Fruit fly (Drosophila melanogaster) whole organism, embryonic: ENCODE measurements around the gene CG10341.

ENCODE experiments used
- Adf1 ChIP-seq: fragments of 200-800 bp; sonication (Bioruptor generic); IDR thresholded peaks from 2 replicates; pipeline ENCODE4 v1.3.6; 2022; ENCODE audit warnings: missing biosample characterization, missing genetic modification characterization
- B-H1 ChIP-seq: fragments of 200-800 bp; sonication (Bioruptor generic); IDR thresholded peaks from 3 replicates; pipeline ENCODE4 v1.3.6; 2022; ENCODE audit warnings: missing biosample characterization, missing genetic modification characterization
- Bdp1 ChIP-seq: fragments of 200-800 bp; sonication (Bioruptor generic); optimal IDR thresholded peaks from 3 replicates; lab custom pipeline; 2016; ENCODE audit warnings: missing biosample characterization, missing genetic modification characterization
- BtbVII ChIP-seq: fragments of 200-800 bp; sonication (Bioruptor generic); optimal IDR thresholded peaks from 3 replicates; lab custom pipeline; 2017; ENCODE audit warnings: missing biosample characterization, mild to moderate bottlenecking, missing genetic modification characterization
- CG10543 ChIP-seq: fragments of 200-800 bp; sonication (Bioruptor generic); optimal IDR thresholded peaks from 3 replicates; lab custom pipeline; 2017; ENCODE audit warnings: missing biosample characterization, mild to moderate bottlenecking, missing genetic modification characterization, moderate library complexity
- CG12299 ChIP-seq: fragments of 200-800 bp; sonication (Bioruptor generic); optimal IDR thresholded peaks from 2 replicates; lab custom pipeline; 2018; ENCODE audit warnings: missing biosample characterization, mild to moderate bottlenecking, missing genetic modification characterization
- CG13123 ChIP-seq: fragments of 200-800 bp; sonication (Bioruptor generic); optimal IDR thresholded peaks from 2 replicates; lab custom pipeline; 2016; ENCODE audit warnings: missing biosample characterization, missing genetic modification characterization
- CG13775 ChIP-seq: fragments of 200-800 bp; sonication (Bioruptor generic); optimal IDR thresholded peaks from 3 replicates; lab custom pipeline; 2017; ENCODE audit warnings: missing biosample characterization, mild to moderate bottlenecking, missing genetic modification characterization
- CG14050 ChIP-seq: fragments of 200-800 bp; sonication (Bioruptor generic); IDR thresholded peaks from 3 replicates; pipeline ENCODE4 v1.3.6; 2022; ENCODE audit warnings: missing biosample characterization, missing genetic modification characterization
- CG14860 ChIP-seq: fragments of 200-800 bp; sonication (Bioruptor generic); IDR thresholded peaks from 3 replicates; pipeline ENCODE4 v1.3.6; 2022; ENCODE audit warnings: missing biosample characterization, missing genetic modification characterization; ENCODE audit not compliant: partially characterized antibody
- CG17612 ChIP-seq: fragments of 200-800 bp; sonication (Bioruptor generic); IDR thresholded peaks from 2 replicates; pipeline ENCODE4 v1.3.6; 2022; ENCODE audit warnings: missing biosample characterization, missing genetic modification characterization
- CG1832 ChIP-seq: fragments of 200-800 bp; sonication (Bioruptor generic); optimal IDR thresholded peaks from 2 replicates; lab custom pipeline; 2017; ENCODE audit warnings: missing biosample characterization, mild to moderate bottlenecking, missing genetic modification characterization, inconsistent platforms
- CG18599 ChIP-seq: fragments of 200-800 bp; sonication (Bioruptor generic); optimal IDR thresholded peaks from 3 replicates; lab custom pipeline; 2017; ENCODE audit warnings: missing biosample characterization, missing genetic modification characterization, mild to moderate bottlenecking, moderate library complexity, missing genetic modification reagents
- CG2712 ChIP-seq: fragments of 200-800 bp; optimal IDR thresholded peaks from 3 replicates; lab custom pipeline; 2019; ENCODE audit warnings: missing biosample characterization, mild to moderate bottlenecking, missing genetic modification characterization, moderate library complexity
- CG31224 ChIP-seq: fragments of 200-800 bp; sonication (Bioruptor generic); IDR thresholded peaks from 2 replicates; pipeline ENCODE4 v1.3.6; 2022; ENCODE audit warnings: missing biosample characterization, missing genetic modification characterization
- CG31365 ChIP-seq: fragments of 200-800 bp; sonication (Bioruptor generic); optimal IDR thresholded peaks from 2 replicates; lab custom pipeline; 2018; ENCODE audit warnings: missing biosample characterization, mild to moderate bottlenecking, missing genetic modification characterization
- CG5245 ChIP-seq: fragments of 200-800 bp; sonication (Bioruptor generic); optimal IDR thresholded peaks from 3 replicates; lab custom pipeline; 2016; ENCODE audit warnings: missing biosample characterization, missing genetic modification characterization
- CG7963 ChIP-seq: fragments of 200-800 bp; sonication (Bioruptor generic); IDR thresholded peaks from 3 replicates; pipeline ENCODE4 v1.3.6; 2022; ENCODE audit warnings: missing biosample characterization, missing genetic modification characterization; ENCODE audit not compliant: partially characterized antibody
- CG9215 ChIP-seq: fragments of 200-800 bp; sonication (Bioruptor generic); IDR thresholded peaks from 2 replicates; pipeline ENCODE4 v1.3.6; 2022; ENCODE audit warnings: missing biosample characterization, missing genetic modification characterization
- Drgx ChIP-seq: fragments of 200-800 bp; sonication (Bioruptor generic); IDR thresholded peaks from 2 replicates; pipeline ENCODE4 v1.3.6; 2022; ENCODE audit warnings: missing biosample characterization, missing genetic modification characterization
- GATAe ChIP-seq: fragments of 200-800 bp; sonication (Bioruptor generic); conservative IDR thresholded peaks from 2 replicates; pipeline ENCODE4 v1.3.6; 2022; ENCODE audit warnings: missing biosample characterization, missing genetic modification characterization
- Lim3 ChIP-seq: fragments of 200-800 bp; sonication (Bioruptor generic); IDR thresholded peaks from 2 replicates; pipeline ENCODE4 v1.3.6; 2022; ENCODE audit warnings: missing biosample characterization, missing genetic modification characterization
- Neu2 ChIP-seq: fragments of 200-800 bp; sonication (Bioruptor generic); optimal IDR thresholded peaks from 3 replicates; lab custom pipeline; 2016; ENCODE audit warnings: missing biosample characterization, missing genetic modification characterization, borderline replicate concordance
- Oaz ChIP-seq: fragments of 200-800 bp; sonication (Bioruptor generic); IDR thresholded peaks from 2 replicates; pipeline ENCODE4 v1.3.6; 2022; ENCODE audit warnings: missing biosample characterization, missing genetic modification characterization
- Ravus ChIP-seq: fragments of 200-800 bp; sonication (Bioruptor generic); IDR thresholded peaks from 2 replicates; pipeline ENCODE4 v1.3.6; 2022; ENCODE audit warnings: missing biosample characterization, missing genetic modification characterization
- Scr ChIP-seq: fragments of 200-800 bp; sonication (Bioruptor generic); IDR thresholded peaks from 2 replicates; pipeline ENCODE4 v1.3.6; 2022; ENCODE audit warnings: missing biosample characterization, missing genetic modification characterization; ENCODE audit not compliant: partially characterized antibody
- Sox100B ChIP-seq: fragments of 200-800 bp; sonication (Bioruptor generic); optimal IDR thresholded peaks from 3 replicates; lab custom pipeline; 2018; ENCODE audit warnings: missing biosample characterization, mild to moderate bottlenecking, missing genetic modification characterization
- Trl ChIP-seq, 3 experiments: fragments of >200 bp in 2 of 3; fragments of 200-800 bp in 1 of 3; sonication (Bioruptor generic) in 1 of 3; optimal IDR thresholded peaks; 2 replicates in 1 of 3; 3 replicates in 2 of 3; lab custom pipeline; 2016 to 2017; ENCODE audit warnings: missing biosample characterization in 1 of 3, missing genetic modification characterization in 1 of 3
- abd-A ChIP-seq: fragments of 200-800 bp; sonication (Bioruptor generic); optimal IDR thresholded peaks from 3 replicates; lab custom pipeline; 2019; ENCODE audit warnings: missing biosample characterization, mild to moderate bottlenecking, missing genetic modification characterization, moderate library complexity
- ap ChIP-seq: fragments of 200-800 bp; sonication (Bioruptor generic); IDR thresholded peaks from 2 replicates; pipeline ENCODE4 v1.3.6; 2022; ENCODE audit warnings: missing biosample characterization, missing genetic modification characterization
- dimm ChIP-seq: fragments of 200-800 bp; sonication (Bioruptor generic); IDR thresholded peaks from 2 replicates; pipeline ENCODE4 v1.3.6; 2022; ENCODE audit warnings: missing biosample characterization, missing genetic modification characterization
- ftz-f1 ChIP-seq: fragments of 200-800 bp; sonication (Bioruptor generic); optimal IDR thresholded peaks from 2 replicates; lab custom pipeline; 2016; ENCODE audit warnings: missing biosample characterization, missing genetic modification characterization
- gsb-n ChIP-seq: fragments of 200-800 bp; sonication (Bioruptor generic); optimal IDR thresholded peaks from 3 replicates; lab custom pipeline; 2018; ENCODE audit warnings: missing biosample characterization, mild to moderate bottlenecking, missing genetic modification characterization
- hb ChIP-seq: fragments of 200-800 bp; sonication (Bioruptor generic); IDR thresholded peaks from 3 replicates; pipeline ENCODE4 v1.3.6; 2022; ENCODE audit warnings: missing biosample characterization, missing genetic modification characterization; ENCODE audit not compliant: partially characterized antibody
- jing ChIP-seq: fragments of 200-800 bp; sonication (Bioruptor generic); optimal IDR thresholded peaks from 2 replicates; lab custom pipeline; 2018; ENCODE audit warnings: missing biosample characterization, mild to moderate bottlenecking, missing genetic modification characterization
- kah ChIP-seq: fragments of 200-800 bp; sonication (Bioruptor generic); optimal IDR thresholded peaks from 2 replicates; lab custom pipeline; 2018; ENCODE audit warnings: missing biosample characterization, mild to moderate bottlenecking, missing genetic modification characterization
- kay ChIP-seq: fragments of 200-800 bp; sonication (Bioruptor generic); optimal IDR thresholded peaks from 2 replicates; lab custom pipeline; 2016; ENCODE audit warnings: missing biosample characterization, missing genetic modification characterization
- lilli ChIP-seq: fragments of 200-800 bp; sonication (Bioruptor generic); optimal IDR thresholded peaks from 3 replicates; lab custom pipeline; 2016; ENCODE audit warnings: missing biosample characterization, missing genetic modification characterization
- mam ChIP-seq: fragments of 200-800 bp; sonication (Bioruptor generic); optimal IDR thresholded peaks from 3 replicates; lab custom pipeline; 2016; ENCODE audit warnings: missing biosample characterization, missing genetic modification characterization
- mirr ChIP-seq: fragments of 200-800 bp; sonication (Bioruptor generic); optimal IDR thresholded peaks from 3 replicates; lab custom pipeline; 2018; ENCODE audit warnings: missing biosample characterization, mild to moderate bottlenecking, missing genetic modification characterization
- nom ChIP-seq: fragments of 200-800 bp; sonication (Bioruptor generic); optimal IDR thresholded peaks from 2 replicates; lab custom pipeline; 2017; ENCODE audit warnings: missing biosample characterization, missing genetic modification characterization, mild to moderate bottlenecking, moderate library complexity, missing genetic modification reagents
- row ChIP-seq: fragments of 200-800 bp; sonication (Bioruptor generic); IDR thresholded peaks from 3 replicates; pipeline ENCODE4 v1.3.6; 2022; ENCODE audit warnings: missing biosample characterization, missing genetic modification characterization
- run ChIP-seq: fragments of 200-800 bp; sonication (Bioruptor generic); optimal IDR thresholded peaks from 3 replicates; lab custom pipeline; 2018; ENCODE audit warnings: missing biosample characterization, mild to moderate bottlenecking, missing genetic modification characterization
- sd ChIP-seq: fragments of 200-800 bp; sonication (Bioruptor generic); optimal IDR thresholded peaks from 3 replicates; lab custom pipeline; 2018; ENCODE audit warnings: missing biosample characterization, mild to moderate bottlenecking, missing genetic modification characterization, moderate library complexity
- sna ChIP-seq: fragments of 200-800 bp; sonication (Bioruptor generic); IDR thresholded peaks from 2 replicates; pipeline ENCODE4 v1.3.6; 2022; ENCODE audit warnings: missing biosample characterization, missing genetic modification characterization; ENCODE audit not compliant: partially characterized antibody
- stwl ChIP-seq: fragments of 200-800 bp; sonication (Bioruptor generic); optimal IDR thresholded peaks from 3 replicates; lab custom pipeline; 2018; ENCODE audit warnings: missing biosample characterization, mild to moderate bottlenecking, missing genetic modification characterization, moderate library complexity
- tll ChIP-seq, 2 experiments: fragments of 200-800 bp in 1 of 2; fragments of >200 bp in 1 of 2; sonication (Bioruptor generic) in 1 of 2; optimal IDR thresholded peaks; 2 replicates each; lab custom pipeline; 2017 to 2019; ENCODE audit warnings: missing biosample characterization in 2 of 2, missing genetic modification characterization in 2 of 2, mild to moderate bottlenecking in 1 of 2, moderate library complexity in 1 of 2

Gene CG10341

dm6 chr2L:18693877-18694723, 4.4 kb upstream of the CG10341 start (continued):
- 0 out of 2 replicates have a peak, but pooled peaks have one; percentile 18 for TF ChIP-seq CG31224 (GFP tag; lab: Robert Waterston, UW)
- no peak for TF ChIP-seq kah (GFP tag; lab: Kevin White, UChicago)
- TF ChIP-seq jing = peak; percentile 5
- TF ChIP-seq CG2712 = peak; percentile 56
- TF ChIP-seq Trl (optimal IDR thresholded peaks at IDR 0.05; lab: Kevin White, UChicago) = no peak
- no peak for TF ChIP-seq Trl (GFP tag; optimal IDR thresholded peaks at IDR 0.05; lab: Kevin White, UChicago)
- TF ChIP-seq CG17612 (GFP tag; lab: Robert Waterston, UW) = 0 out of 2 replicates have a peak, but pooled peaks have one; percentile 12
- no peak for TF ChIP-seq hb (GFP tag; lab: Robert Waterston, UW)
- 0 out of 2 replicates have a peak, but pooled peaks have one; percentile 12 for TF ChIP-seq Scr
- TF ChIP-seq sna (GFP tag; lab: Robert Waterston, UW) = no peak
- no peak for TF ChIP-seq kay (GFP tag; lab: Kevin White, UChicago)
- TF ChIP-seq ap = peak; percentile 60
- TF ChIP-seq, all 482 proteins: peak for 301

- TF ChIP-seq CG5245 (GFP tag; lab: Kevin White, UChicago) = no peak
- no peak for TF ChIP-seq CG12299
- peak; percentile 24 for TF ChIP-seq CG13775 (GFP tag; lab: Kevin White, UChicago)
- TF ChIP-seq CG14050 = no peak
- no peak for TF ChIP-seq tll (GFP tag; optimal IDR thresholded peaks at IDR 0.05; lab: Kevin White, UChicago)
- TF ChIP-seq mam = peak; percentile 6
- no peak for TF ChIP-seq mirr (GFP tag; lab: Kevin White, UChicago)
- TF ChIP-seq CG9215 = no peak
- TF ChIP-seq ftz-f1 = no peak
- no peak for TF ChIP-seq CG7963 (GFP tag; lab: Robert Waterston, UW)
- TF ChIP-seq CG1832 = no peak
- 0 out of 3 replicates have a peak, but pooled peaks have one; percentile 22 for TF ChIP-seq B-H1 (GFP tag; lab: Robert Waterston, UW)
- TF ChIP-seq row = peak; percentile 55
- TF ChIP-seq Neu2 (GFP tag; lab: Kevin White, UChicago) = no peak
- TF ChIP-seq lilli = no peak
- TF ChIP-seq CG31365 (tag; lab: Kevin White, UChicago) = no peak
- no peak for TF ChIP-seq stwl
- no peak for TF ChIP-seq CG18599
- TF ChIP-seq gsb-n = no peak
- no peak for TF ChIP-seq CG14860
- TF ChIP-seq Lim3 = no peak
- no peak for TF ChIP-seq run (tag; lab: Kevin White, UChicago)
- no peak for TF ChIP-seq CG13123 (GFP tag; lab: Kevin White, UChicago)
- no peak for TF ChIP-seq Bdp1 (GFP tag; lab: Kevin White, UChicago)
- no peak for TF ChIP-seq nom (GFP tag; lab: Kevin White, UChicago)
- TF ChIP-seq BtbVII (GFP tag; lab: Kevin White, UChicago) = no peak
- TF ChIP-seq Drgx (GFP tag; lab: Robert Waterston, UW) = peak; percentile 18; the same call in 1 of the 2 replicates
- TF ChIP-seq dimm (GFP tag; lab: Robert Waterston, UW) = no peak
- no peak for TF ChIP-seq CG10543 (GFP tag; lab: Kevin White, UChicago)
- no peak for TF ChIP-seq abd-A
- TF ChIP-seq sd (tag; lab: Kevin White, UChicago) = no peak
- TF ChIP-seq Ravus (GFP tag; lab: Robert Waterston, UW) = no peak
- TF ChIP-seq GATAe (GFP tag; lab: Robert Waterston, UW) = no peak
- TF ChIP-seq Adf1 (GFP tag; lab: Robert Waterston, UW) = 0 out of 2 replicates have a peak, but pooled peaks have one; percentile 4
- no peak for TF ChIP-seq Sox100B
- peak; percentile 49; the same call in 1 of the 2 replicates for TF ChIP-seq Oaz (GFP tag; lab: Robert Waterston, UW)
- TF ChIP-seq Scr = no peak
These were observed 3.8 kb upstream of the CG10341 start for dm6 chr2L:18694724-18695105.
